Worm (Caenorhabditis elegans): ENCODE results near the gene pgp-11.

Gene pgp-11

ce11 chrII:8039416-8039815 is 35.4 kb upstream of the pgp-11 start, which contains the start of the genes ubh-4 and algn-6 (continued):
- TF ChIP-seq Y53F4B.3 (GFP tag; IDR thresholded peaks at IDR 0.05) (no peak), C17E4.6 (GFP tag; IDR thresholded peaks at IDR 0.05) (no peak), rec-8 (tag; optimal IDR thresholded peaks at IDR 0.05) (peak in 1 of 2 experiments; percentile 1), lsy-27 (tag; optimal IDR thresholded peaks at IDR 0.05; ENCODE audit: borderline replicate concordance, insufficient read depth) (no peak), bed-1 (GFP tag; IDR thresholded peaks at IDR 0.05) (no peak), lir-1 (GFP tag; conservative IDR thresholded peaks at IDR 0.05) (no peak), ama-1 (optimal IDR thresholded peaks at IDR 0.05) (no peak), ama-1 (GFP tag; optimal IDR thresholded peaks at IDR 0.05) (no peak), xnd-1 (tag; optimal IDR thresholded peaks at IDR 0.05) (peak; percentile 25), cebp-2 (GFP tag; IDR thresholded peaks at IDR 0.05) (no peak), zfh-2 (GFP tag; conservative IDR thresholded peaks at IDR 0.05) (no peak), somi-1 (GFP tag; optimal IDR thresholded peaks at IDR 0.05) (no peak), fkh-3 (tag; optimal IDR thresholded peaks at IDR 0.05) (no peak), tbp1 (GFP tag; optimal IDR thresholded peaks at IDR 0.05) (peak; percentile 44), die-1 (tag; optimal IDR thresholded peaks at IDR 0.05) (no peak), mxl-1 (tag; optimal IDR thresholded peaks at IDR 0.05) (no peak), atf-7 (tag; optimal IDR thresholded peaks at IDR 0.05) (no peak), nhr-80 (tag; optimal IDR thresholded peaks at IDR 0.05) (peak; percentile 51), F57A8.1 (GFP tag; optimal IDR thresholded peaks at IDR 0.05) (no peak), ztf-25 (GFP tag; IDR thresholded peaks at IDR 0.05) (0 out of 2 replicates have a peak, but pooled peaks have one; percentile 29), K12H6.12 (tag; optimal IDR thresholded peaks at IDR 0.05) (peak; percentile 43), Y56A3A.18 (GFP tag; IDR thresholded peaks at IDR 0.05) (no peak), F52B5.7 (tag; optimal IDR thresholded peaks at IDR 0.05) (no peak), lsl-1 (GFP tag; optimal IDR thresholded peaks at IDR 0.05) (peak; percentile 87), snpc-4 (GFP tag; optimal IDR thresholded peaks at IDR 0.05) (no peak), snpc-4 (tag; optimal IDR thresholded peaks at IDR 0.05) (peak; percentile 24 to 40 (median 29)), F23B12.7 (tag; optimal IDR thresholded peaks at IDR 0.05; ENCODE audit: insufficient read depth) (peak; percentile 63), ekl-4 (GFP tag; IDR thresholded peaks at IDR 0.05) (no peak), lin-54 (GFP tag; optimal IDR thresholded peaks at IDR 0.05) (peak; percentile 72), lin-26 (GFP tag; IDR thresholded peaks at IDR 0.05) (no peak), aptf-2 (GFP tag; conservative IDR thresholded peaks at IDR 0.05) (peak; percentile 31; the same call in 1 of the 2 replicates), aptf-3 (GFP tag; IDR thresholded peaks at IDR 0.05) (no peak), dpl-1 (GFP tag; optimal IDR thresholded peaks at IDR 0.05) (peak; percentile 21), hmg-1.2 (GFP tag; IDR thresholded peaks at IDR 0.05) (peak; percentile 67; the same call in 1 of the 2 replicates), egl-18 (GFP tag; IDR thresholded peaks at IDR 0.05) (no peak), ceh-40 (GFP tag; IDR thresholded peaks at IDR 0.05) (no peak), sptf-2 (GFP tag; optimal IDR thresholded peaks at IDR 0.05) (no peak), unc-62 (GFP tag; optimal IDR thresholded peaks at IDR 0.05) (no peak), B0336.3 (GFP tag; IDR thresholded peaks at IDR 0.05) (no peak), pbrm-1 (GFP tag; IDR thresholded peaks at IDR 0.05) (peak; percentile 60; the same call in 1 of the 2 replicates), ZK185.1 (tag; optimal IDR thresholded peaks at IDR 0.05; ENCODE audit: poor library complexity, severe bottlenecking) (peak; percentile 69), F37B4.10 (GFP tag; IDR thresholded peaks at IDR 0.05) (no peak), mes-4 (tag; optimal IDR thresholded peaks at IDR 0.05) (no peak), F22D6.2 (tag; optimal IDR thresholded peaks at IDR 0.05) (no peak), Y67H2A.10 (GFP tag; conservative IDR thresholded peaks at IDR 0.05) (0 out of 2 replicates have a peak, but pooled peaks have one; percentile 22), him-1 (tag; optimal IDR thresholded peaks at IDR 0.05) (no peak), sea-2 (GFP tag; IDR thresholded peaks at IDR 0.05) (no peak), nhr-90 (tag; optimal IDR thresholded peaks at IDR 0.05) (no peak), gei-17 (GFP tag; optimal IDR thresholded peaks at IDR 0.05) (no peak), tbx-9 (tag; optimal IDR thresholded peaks at IDR 0.05; ENCODE audit: borderline replicate concordance) (no peak)

Measured in whole organism, young adult.